Worm (Caenorhabditis elegans): Measurements from ENCODE around the gene K07H8.7.

- TF ChIP-seq snpc-3.4 (tag; optimal IDR thresholded peaks at IDR 0.05) (no peak), F33H1.4 (GFP tag; IDR thresholded peaks at IDR 0.05) (no peak), nfyb-1 (GFP tag; IDR thresholded peaks at IDR 0.05) (no peak), madf-6 (GFP tag; IDR thresholded peaks at IDR 0.05) (no peak), hlh-12 (tag; optimal IDR thresholded peaks at IDR 0.05) (no peak), pha-4 (tag; optimal IDR thresholded peaks at IDR 0.05) (no peak), B0019.2 (GFP tag; conservative IDR thresholded peaks at IDR 0.05) (no peak), unc-62 (GFP tag; optimal IDR thresholded peaks at IDR 0.05) (peak; percentile 91)
Observed at ce11 chrIV:8260848-8261638, 1.2 kb upstream of the K07H8.7 start, which contains the start of gene vit-6.

Measured in whole organism, young adult.